Fruit fly (Drosophila melanogaster) whole organism, embryonic: ENCODE results near the gene CG33687.
A peak's percentile ranks its signal among the peaks of the same experiment; 100 is the strongest.

ENCODE experiments used
- ATbp ChIP-seq: fragments of 200-800 bp; sonication (Bioruptor generic); optimal IDR thresholded peaks from 2 replicates; lab custom pipeline; 2017; ENCODE audit warnings: missing biosample characterization, mild to moderate bottlenecking, missing genetic modification characterization, missing genetic modification reagents
- Atf3 ChIP-seq: fragments of 200-800 bp; sonication (Bioruptor generic); optimal IDR thresholded peaks from 3 replicates; lab custom pipeline; 2016; ENCODE audit warnings: missing biosample characterization, missing genetic modification characterization
- Bgb ChIP-seq: fragments of 200-800 bp; sonication (Bioruptor generic); IDR thresholded peaks from 2 replicates; pipeline ENCODE4 v1.3.6; 2022; ENCODE audit warnings: missing biosample characterization, missing genetic modification characterization; ENCODE audit not compliant: partially characterized antibody
- CG10274 ChIP-seq: fragments of 200-800 bp; sonication (Bioruptor generic); optimal IDR thresholded peaks from 3 replicates; lab custom pipeline; 2017; ENCODE audit warnings: missing biosample characterization, mild to moderate bottlenecking, missing genetic modification characterization
- CG10321 ChIP-seq: fragments of 200-800 bp; sonication (Bioruptor generic); IDR thresholded peaks from 2 replicates; pipeline ENCODE4 v1.3.6; 2022; ENCODE audit warnings: missing biosample characterization, missing genetic modification characterization
- CG10366 ChIP-seq: fragments of 200-800 bp; sonication (Bioruptor generic); IDR thresholded peaks from 2 replicates; pipeline ENCODE4 v1.3.6; 2022; ENCODE audit warnings: missing biosample characterization, missing genetic modification characterization
- CG12299 ChIP-seq: fragments of 200-800 bp; sonication (Bioruptor generic); optimal IDR thresholded peaks from 2 replicates; lab custom pipeline; 2018; ENCODE audit warnings: missing biosample characterization, mild to moderate bottlenecking, missing genetic modification characterization
- CG12391 ChIP-seq: fragments of 200-800 bp; sonication (Bioruptor generic); optimal IDR thresholded peaks from 3 replicates; lab custom pipeline; 2018; ENCODE audit warnings: missing biosample characterization, mild to moderate bottlenecking, missing genetic modification characterization, moderate library complexity
- CG14014 ChIP-seq: fragments of 200-800 bp; sonication (Bioruptor generic); IDR thresholded peaks from 2 replicates; pipeline ENCODE4 v1.3.6; 2022; ENCODE audit warnings: missing biosample characterization, missing genetic modification characterization
- CG15514 ChIP-seq: fragments of 200-800 bp; sonication (Bioruptor generic); optimal IDR thresholded peaks from 3 replicates; lab custom pipeline; 2017; ENCODE audit warnings: missing biosample characterization, missing genetic modification characterization, mild to moderate bottlenecking, moderate library complexity, missing genetic modification reagents
- CG17186 ChIP-seq: fragments of 200-800 bp; sonication (Bioruptor generic); optimal IDR thresholded peaks from 3 replicates; lab custom pipeline; 2017; ENCODE audit warnings: missing biosample characterization, missing genetic modification reagents, missing genetic modification characterization
- CG17328 ChIP-seq: fragments of 200-800 bp; sonication (Bioruptor generic); IDR thresholded peaks from 2 replicates; pipeline ENCODE4 v1.3.6; 2022; ENCODE audit warnings: missing biosample characterization, missing genetic modification characterization
- CG17361 ChIP-seq: fragments of 200-800 bp; sonication (Bioruptor generic); IDR thresholded peaks from 3 replicates; pipeline ENCODE4 v1.3.6; 2022; ENCODE audit warnings: missing biosample characterization, missing genetic modification characterization
- CG18262 ChIP-seq: fragments of 200-800 bp; optimal IDR thresholded peaks from 3 replicates; lab custom pipeline; 2019; ENCODE audit warnings: missing biosample characterization, mild to moderate bottlenecking, missing genetic modification characterization, moderate library complexity
- CG18476 ChIP-seq: fragments of 200-800 bp; sonication (Bioruptor generic); optimal IDR thresholded peaks from 2 replicates; lab custom pipeline; 2016; ENCODE audit warnings: missing biosample characterization, mild to moderate bottlenecking, missing genetic modification characterization
- CG2889 ChIP-seq: fragments of 200-800 bp; sonication (Bioruptor generic); IDR thresholded peaks from 3 replicates; pipeline ENCODE4 v1.3.6; 2022; ENCODE audit warnings: missing biosample characterization, missing genetic modification characterization
- CG6791 ChIP-seq: fragments of 200-800 bp; sonication (Bioruptor generic); IDR thresholded peaks from 3 replicates; pipeline ENCODE4 v1.3.6; 2022; ENCODE audit warnings: missing biosample characterization, missing genetic modification characterization; ENCODE audit not compliant: partially characterized antibody
- CG7786 ChIP-seq: fragments of 200-800 bp; sonication (Bioruptor generic); optimal IDR thresholded peaks from 2 replicates; lab custom pipeline; 2016; ENCODE audit warnings: missing biosample characterization, missing genetic modification characterization
- CG7839 ChIP-seq: fragments of 200-800 bp; sonication (Bioruptor generic); optimal IDR thresholded peaks from 3 replicates; lab custom pipeline; 2018; ENCODE audit warnings: missing biosample characterization, mild to moderate bottlenecking, missing genetic modification characterization, moderate library complexity
- CG7963 ChIP-seq: fragments of 200-800 bp; sonication (Bioruptor generic); IDR thresholded peaks from 3 replicates; pipeline ENCODE4 v1.3.6; 2022; ENCODE audit warnings: missing biosample characterization, missing genetic modification characterization; ENCODE audit not compliant: partially characterized antibody
- D19B ChIP-seq: fragments of 200-800 bp; sonication (Bioruptor generic); optimal IDR thresholded peaks from 2 replicates; lab custom pipeline; 2017; ENCODE audit warnings: missing biosample characterization, mild to moderate bottlenecking, missing genetic modification characterization
- Dbx ChIP-seq: fragments of 200-800 bp; sonication (Bioruptor generic); IDR thresholded peaks from 3 replicates; pipeline ENCODE4 v1.3.6; 2022; ENCODE audit warnings: missing biosample characterization, missing genetic modification characterization
- Dek ChIP-seq: fragments of 200-800 bp; sonication (Bioruptor generic); optimal IDR thresholded peaks from 3 replicates; lab custom pipeline; 2019; ENCODE audit warnings: missing biosample characterization, mild to moderate bottlenecking, missing genetic modification characterization, moderate library complexity
- Dref ChIP-seq: fragments of 200-800 bp; sonication (Bioruptor generic); IDR thresholded peaks from 2 replicates; pipeline ENCODE4 v1.3.6; 2022; ENCODE audit warnings: missing biosample characterization, missing genetic modification characterization
- HLH4C ChIP-seq: fragments of 200-800 bp; sonication (Bioruptor generic); IDR thresholded peaks from 3 replicates; pipeline ENCODE4 v1.3.6; 2022; ENCODE audit warnings: missing biosample characterization, missing genetic modification characterization; ENCODE audit not compliant: partially characterized antibody
- Hey ChIP-seq: fragments of 200-800 bp; sonication (Bioruptor generic); optimal IDR thresholded peaks from 3 replicates; lab custom pipeline; 2018; ENCODE audit warnings: missing biosample characterization, mild to moderate bottlenecking, missing genetic modification characterization
- Hr51 ChIP-seq, 2 experiments: fragments of 200-800 bp; sonication (Bioruptor generic); optimal IDR thresholded peaks; 2 replicates in 1 of 2; 3 replicates in 1 of 2; lab custom pipeline; 2016 to 2018; ENCODE audit warnings: missing biosample characterization in 2 of 2, missing genetic modification characterization in 2 of 2, mild to moderate bottlenecking in 1 of 2, moderate library complexity in 1 of 2
- Kr ChIP-seq: fragments of 200-800 bp; sonication (Bioruptor generic); optimal IDR thresholded peaks from 2 replicates; lab custom pipeline; 2017; ENCODE audit warnings: missing biosample characterization, mild to moderate bottlenecking, missing genetic modification characterization
- Lhr ChIP-seq: fragments of 200-800 bp; sonication (Bioruptor generic); optimal IDR thresholded peaks from 3 replicates; lab custom pipeline; 2017; ENCODE audit warnings: mild to moderate bottlenecking, missing biosample characterization, missing genetic modification reagents, missing genetic modification characterization
- Max ChIP-seq: fragments of 200-800 bp; sonication (Bioruptor generic); optimal IDR thresholded peaks from 2 replicates; lab custom pipeline; 2016; ENCODE audit warnings: missing biosample characterization, mild to moderate bottlenecking, missing genetic modification characterization
- Neu2 ChIP-seq: fragments of 200-800 bp; sonication (Bioruptor generic); optimal IDR thresholded peaks from 3 replicates; lab custom pipeline; 2016; ENCODE audit warnings: missing biosample characterization, missing genetic modification characterization, borderline replicate concordance
- Oli ChIP-seq: fragments of 200-800 bp; sonication (Bioruptor generic); optimal IDR thresholded peaks from 2 replicates; lab custom pipeline; 2018; ENCODE audit warnings: missing biosample characterization, mild to moderate bottlenecking, missing genetic modification characterization, moderate library complexity
- Ravus ChIP-seq: fragments of 200-800 bp; sonication (Bioruptor generic); IDR thresholded peaks from 2 replicates; pipeline ENCODE4 v1.3.6; 2022; ENCODE audit warnings: missing biosample characterization, missing genetic modification characterization
- Scr ChIP-seq: fragments of 200-800 bp; sonication (Bioruptor generic); IDR thresholded peaks from 2 replicates; pipeline ENCODE4 v1.3.6; 2022; ENCODE audit warnings: missing biosample characterization, missing genetic modification characterization; ENCODE audit not compliant: partially characterized antibody
- Sox102F ChIP-seq: fragments of 200-800 bp; sonication (Bioruptor generic); optimal IDR thresholded peaks from 2 replicates; lab custom pipeline; 2018; ENCODE audit warnings: missing biosample characterization, mild to moderate bottlenecking, missing genetic modification characterization, moderate library complexity
- Sry-δ ChIP-seq: fragments of 200-800 bp; sonication (Bioruptor generic); optimal IDR thresholded peaks from 2 replicates; lab custom pipeline; 2016; ENCODE audit warnings: missing biosample characterization, missing genetic modification characterization
- Trl ChIP-seq, 3 experiments: fragments of >200 bp in 2 of 3; fragments of 200-800 bp in 1 of 3; sonication (Bioruptor generic) in 1 of 3; optimal IDR thresholded peaks; 2 replicates in 1 of 3; 3 replicates in 2 of 3; lab custom pipeline; 2016 to 2017; ENCODE audit warnings: missing biosample characterization in 1 of 3, missing genetic modification characterization in 1 of 3
- YL-1 ChIP-seq: fragments of 200-800 bp; sonication (Bioruptor generic); optimal IDR thresholded peaks from 3 replicates; lab custom pipeline; 2017; ENCODE audit warnings: missing biosample characterization, mild to moderate bottlenecking, missing genetic modification characterization
- ap ChIP-seq: fragments of 200-800 bp; sonication (Bioruptor generic); IDR thresholded peaks from 2 replicates; pipeline ENCODE4 v1.3.6; 2022; ENCODE audit warnings: missing biosample characterization, missing genetic modification characterization
- en ChIP-seq: fragments of 200-800 bp; sonication (Bioruptor generic); optimal IDR thresholded peaks from 2 replicates; lab custom pipeline; 2016; ENCODE audit warnings: missing biosample characterization, missing genetic modification characterization
- fd64A ChIP-seq: fragments of 200-800 bp; sonication (Bioruptor generic); optimal IDR thresholded peaks from 3 replicates; lab custom pipeline; 2018; ENCODE audit warnings: missing biosample characterization, mild to moderate bottlenecking, missing genetic modification characterization
- fru ChIP-seq: fragments of >200 bp; optimal IDR thresholded peaks from 2 replicates; lab custom pipeline; 2017
- gem ChIP-seq: fragments of 200-800 bp; sonication (Bioruptor generic); optimal IDR thresholded peaks from 2 replicates; lab custom pipeline; 2019; ENCODE audit warnings: missing biosample characterization, mild to moderate bottlenecking, missing genetic modification characterization, moderate library complexity
- gsb ChIP-seq: fragments of 200-800 bp; sonication (Bioruptor generic); IDR thresholded peaks from 2 replicates; pipeline ENCODE4 v1.3.6; 2022; ENCODE audit warnings: missing biosample characterization, missing genetic modification characterization
- h ChIP-seq: fragments of >200 bp; optimal IDR thresholded peaks from 2 replicates; lab custom pipeline; 2017
- hkb ChIP-seq, 2 experiments: fragments of 200-800 bp in 1 of 2; fragments of >200 bp in 1 of 2; sonication (Bioruptor generic) in 1 of 2; IDR thresholded peaks in 1 of 2; optimal IDR thresholded peaks in 1 of 2; 2 replicates each; pipeline versions ENCODE4 v1.3.6 to Lab custom; 2017 to 2022; ENCODE audit warnings: missing biosample characterization in 1 of 2, missing genetic modification characterization in 1 of 2
- lmd ChIP-seq: fragments of 200-800 bp; sonication (Bioruptor generic); IDR thresholded peaks from 2 replicates; pipeline ENCODE4 v1.3.6; 2022; ENCODE audit warnings: missing biosample characterization, missing genetic modification characterization
- tgo ChIP-seq: fragments of 200-800 bp; sonication (Bioruptor generic); IDR thresholded peaks from 3 replicates; pipeline ENCODE4 v1.3.6; 2022; ENCODE audit warnings: missing biosample characterization, missing genetic modification characterization
- toy ChIP-seq: fragments of 200-800 bp; sonication (Bioruptor generic); IDR thresholded peaks from 2 replicates; pipeline ENCODE4 v1.3.6; 2022; ENCODE audit warnings: missing biosample characterization, missing genetic modification characterization
- z ChIP-seq: fragments of 200-800 bp; sonication (Bioruptor generic); IDR thresholded peaks from 3 replicates; pipeline ENCODE4 v1.3.6; 2022; ENCODE audit warnings: missing biosample characterization, missing genetic modification characterization
- zf30C ChIP-seq: fragments of 200-800 bp; sonication (Bioruptor generic); optimal IDR thresholded peaks from 3 replicates; lab custom pipeline; 2018; ENCODE audit warnings: missing biosample characterization, mild to moderate bottlenecking, missing genetic modification characterization

CG33687 gene

dm6 chr3L:16172809-16173276, 24.8 kb upstream of the CG33687 start (continued):
- TF ChIP-seq tgo (GFP tag; lab: Robert Waterston, UW) (no peak), CG10321 (GFP tag; lab: Robert Waterston, UW) (no peak), CG12299 (tag; lab: Kevin White, UChicago) (no peak), toy (GFP tag; lab: Robert Waterston, UW) (no peak), Lhr (no peak), CG18262 (tag; lab: Kevin White, UChicago) (peak; percentile 66), Scr (no peak), CG7963 (no peak), CG17361 (GFP tag; lab: Robert Waterston, UW) (peak; percentile 80), CG7839 (peak; percentile 61), z (GFP tag; lab: Robert Waterston, UW) (no peak), Sry-δ (GFP tag; lab: Kevin White, UChicago) (no peak), zf30C (GFP tag; lab: Kevin White, UChicago) (peak; percentile 28), CG7786 (GFP tag; lab: Kevin White, UChicago) (no peak), CG15514 (GFP tag; lab: Kevin White, UChicago) (no peak), Sox102F (GFP tag; lab: Kevin White, UChicago) (peak; percentile 41), HLH4C (GFP tag; lab: Robert Waterston, UW) (no peak), fd64A (GFP tag; lab: Kevin White, UChicago) (no peak), en (GFP tag; lab: Kevin White, UChicago) (no peak), Ravus (no peak), CG12391 (tag; lab: Kevin White, UChicago) (peak; percentile 52), gem (tag; lab: Kevin White, UChicago) (peak; percentile 67), Atf3 (GFP tag; lab: Kevin White, UChicago) (no peak), Kr (GFP tag; lab: Kevin White, UChicago) (no peak), hkb (optimal IDR thresholded peaks at IDR 0.05; lab: Kevin White, UChicago) (no peak), hkb (GFP tag; IDR thresholded peaks at IDR 0.05; lab: Robert Waterston, UW) (no peak), Hey (tag; lab: Kevin White, UChicago) (no peak), Oli (tag; lab: Kevin White, UChicago) (peak; percentile 59), Trl (optimal IDR thresholded peaks at IDR 0.05; lab: Kevin White, UChicago) (no peak), Trl (GFP tag; optimal IDR thresholded peaks at IDR 0.05; lab: Kevin White, UChicago) (no peak), Max (no peak), ATbp (GFP tag; lab: Kevin White, UChicago) (no peak), gsb (GFP tag; lab: Robert Waterston, UW) (no peak), CG6791 (GFP tag; lab: Robert Waterston, UW) (no peak), fru (lab: Kevin White, UChicago) (no peak), Dbx (GFP tag; lab: Robert Waterston, UW) (no peak), Dek (no peak), CG17328 (GFP tag; lab: Robert Waterston, UW) (no peak), CG18476 (no peak), Dref (GFP tag; lab: Robert Waterston, UW) (no peak), ap (GFP tag; lab: Robert Waterston, UW) (no peak), CG2889 (GFP tag; lab: Robert Waterston, UW) (no peak), YL-1 (GFP tag; lab: Kevin White, UChicago) (no peak), CG10366 (GFP tag; lab: Robert Waterston, UW) (no peak), Neu2 (GFP tag; lab: Kevin White, UChicago) (no peak), CG17186 (no peak), h (lab: Kevin White, UChicago) (no peak), CG14014 (GFP tag; lab: Robert Waterston, UW) (no peak), CG10274 (GFP tag; lab: Kevin White, UChicago) (no peak), lmd (GFP tag; lab: Robert Waterston, UW) (no peak), D19B (GFP tag; lab: Kevin White, UChicago) (no peak), Hr51 (GFP tag; optimal IDR thresholded peaks at IDR 0.05; lab: Kevin White, UChicago) (peak in 1 of 2 experiments; percentile 60), Bgb (GFP tag; lab: Robert Waterston, UW) (no peak)
